Fruit fly (Drosophila melanogaster): ENCODE results near the gene Mrtf.

DNA sequence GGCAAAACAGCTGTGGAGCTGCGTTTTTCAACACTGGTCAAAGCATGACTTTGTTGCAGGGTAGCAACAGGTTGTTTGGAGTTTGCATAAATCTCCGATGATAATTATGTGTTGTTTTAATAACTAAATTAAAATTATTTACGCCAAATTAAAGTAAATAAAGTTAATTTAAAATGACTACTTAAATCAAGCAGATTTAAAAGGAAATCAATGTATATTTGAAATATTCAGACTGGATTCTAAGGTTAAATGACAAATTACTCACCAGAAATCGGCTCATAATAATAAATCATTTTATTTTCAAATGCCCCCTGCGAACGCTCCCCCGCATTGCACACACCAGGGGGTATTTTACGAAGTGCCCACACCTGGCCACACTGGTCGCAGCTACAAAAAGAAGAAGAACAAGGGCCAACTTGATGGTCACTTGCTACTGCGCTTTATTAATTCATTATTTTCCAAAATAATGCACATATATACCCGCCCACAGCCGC is 7.7 kb upstream of the Mrtf start, which contains the start of the genes CG12093 and Atg2:
- peak; percentile 93 for TF ChIP-seq h (GFP tag; optimal IDR thresholded peaks at IDR 0.05)
- TF ChIP-seq fru (GFP tag; optimal IDR thresholded peaks at IDR 0.05), result peak; percentile 90
- TF ChIP-seq lola (GFP tag; optimal IDR thresholded peaks at IDR 0.05), result no peak
- TF ChIP-seq foxo (GFP tag; optimal IDR thresholded peaks at IDR 0.05), result peak in 1 of 2 experiments; percentile 97
- no peak for TF ChIP-seq usp (GFP tag; optimal IDR thresholded peaks at IDR 0.05)
- no peak for TF ChIP-seq Hr78 (GFP tag; optimal IDR thresholded peaks at IDR 0.05)
- TF ChIP-seq OdsH (GFP tag; optimal IDR thresholded peaks at IDR 0.05), result peak; percentile 93
- no peak for TF ChIP-seq tai (GFP tag; optimal IDR thresholded peaks at IDR 0.05)
- TF ChIP-seq sv (GFP tag; optimal IDR thresholded peaks at IDR 0.05), result peak; percentile 92
- TF ChIP-seq Dfd (GFP tag; optimal IDR thresholded peaks at IDR 0.05), result no peak
